Worm (Caenorhabditis elegans) whole organism, mixed stage, embryonic: Measurements from ENCODE around the gene kin-36.

Experiments
- blmp-1 ChIP-seq: fragments of 150-350 bp; optimal IDR thresholded peaks from 2 replicates; lab custom pipeline; 2014; ENCODE audit warnings: missing biosample characterization, missing genetic modification characterization
- elt-1 ChIP-seq: sonication (generic microtip); optimal IDR thresholded peaks from 2 replicates; lab custom pipeline; 2017; ENCODE audit warnings: missing genetic modification characterization, mild to moderate bottlenecking, missing compliant biosample characterization, antibody characterized with exemption, moderate library complexity, borderline replicate concordance; ENCODE audit not compliant: insufficient read depth
- nhr-28 ChIP-seq: fragments of 150-350 bp; optimal IDR thresholded peaks from 2 replicates; lab custom pipeline; 2014; ENCODE audit warnings: missing biosample characterization, missing genetic modification characterization
- ztf-11 ChIP-seq: fragments of 150-350 bp; optimal IDR thresholded peaks from 2 replicates; lab custom pipeline; 2014; ENCODE audit warnings: missing biosample characterization, missing genetic modification characterization

- TF ChIP-seq ztf-11 (tag; lab: Kevin White, UChicago) (no peak), nhr-28 (tag; lab: Kevin White, UChicago) (no peak), elt-1 (tag; lab: Kevin White, UChicago) (no peak), blmp-1 (no peak)
Observed at ce11 chrIV:4673332-4673731, 5.5 kb upstream of the kin-36 start.
